Fruit fly (Drosophila melanogaster) whole organism, adult: ENCODE results near the gene scrt.

Source experiments
- bab1 ChIP-seq: fragments of 200-800 bp; sonication (Bioruptor generic); optimal IDR thresholded peaks from 3 replicates; lab custom pipeline; 2019; ENCODE audit warnings: missing biosample characterization, mild to moderate bottlenecking, missing genetic modification characterization, moderate library complexity
- cic ChIP-seq: fragments of 200-800 bp; sonication (Bioruptor generic); optimal IDR thresholded peaks from 2 replicates; lab custom pipeline; 2017; ENCODE audit warnings: missing biosample characterization, mild to moderate bottlenecking, missing genetic modification characterization, moderate library complexity
- kay ChIP-seq: fragments of 200-800 bp; sonication (Bioruptor generic); peaks from one replicate; lab custom pipeline; 2016; ENCODE audit warnings: missing biosample characterization, missing genetic modification characterization, borderline replicate concordance

dm6 chr3L:3952468-3952867 is 31.2 kb upstream of the scrt start, which contains the start of gene CG14984:
- TF ChIP-seq cic (no peak), bab1 (GFP tag; lab: Kevin White, UChicago) (no peak), kay (GFP tag; lab: Kevin White, UChicago) (no peak)
